Worm (Caenorhabditis elegans) whole organism, L3 larva: ENCODE measurements around the gene Y47D3A.32.
"Not testable (repeated sequence)": the region's sequence is repeated elsewhere in the genome, so short reads cannot be mapped to it uniquely, and the experiment has no call there.

Source experiments
- R02D3.7 ChIP-seq: fragments of 150-350 bp; optimal IDR thresholded peaks from 2 replicates; lab custom pipeline; 2014; ENCODE audit warnings: missing biosample characterization, missing genetic modification characterization
- ZK546.5 ChIP-seq: sonication (generic microtip); optimal IDR thresholded peaks from 2 replicates; lab custom pipeline; 2017; ENCODE audit warnings: missing biosample characterization, missing genetic modification characterization
- aly-2 ChIP-seq: fragments of 150-350 bp; optimal IDR thresholded peaks from 2 replicates; lab custom pipeline; 2014; ENCODE audit warnings: missing biosample characterization, missing genetic modification characterization
- ceh-28 ChIP-seq: fragments of 150-350 bp; optimal IDR thresholded peaks from 2 replicates; lab custom pipeline; 2014; ENCODE audit warnings: missing biosample characterization, missing genetic modification reagents, missing genetic modification characterization
- ceh-82 ChIP-seq: fragments of 150-350 bp; optimal IDR thresholded peaks from 2 replicates; lab custom pipeline; 2014; ENCODE audit warnings: missing biosample characterization, missing genetic modification characterization
- daf-12 ChIP-seq: fragments of 150-350 bp; optimal IDR thresholded peaks from 2 replicates; lab custom pipeline; 2014; ENCODE audit warnings: missing biosample characterization, missing genetic modification reagents, missing genetic modification characterization
- egl-5 ChIP-seq: fragments of 150-350 bp; optimal IDR thresholded peaks from 2 replicates; lab custom pipeline; 2017; ENCODE audit warnings: missing biosample characterization, missing genetic modification reagents, missing genetic modification characterization, inconsistent platforms
- elt-3 ChIP-seq, 3 experiments: fragments of 150-350 bp in 1 of 3; sonication (generic microtip) in 2 of 3; optimal IDR thresholded peaks; 2 replicates in 2 of 3; 4 replicates in 1 of 3; lab custom pipeline; 2014 to 2017; ENCODE audit warnings: missing biosample characterization in 3 of 3, missing genetic modification characterization in 3 of 3
- eor-1 ChIP-seq, 2 experiments: fragments of 150-350 bp; optimal IDR thresholded peaks; 2 replicates each; lab custom pipeline; 2014 to 2018; ENCODE audit warnings: missing biosample characterization in 2 of 2, missing genetic modification characterization in 2 of 2
- fkh-10 ChIP-seq: sonication (generic microtip); optimal IDR thresholded peaks from 2 replicates; lab custom pipeline; 2017; ENCODE audit warnings: missing biosample characterization, missing genetic modification reagents, missing genetic modification characterization
- fkh-2 ChIP-seq: fragments of 150-350 bp; optimal IDR thresholded peaks from 2 replicates; lab custom pipeline; 2014; ENCODE audit warnings: missing biosample characterization, missing genetic modification reagents, missing genetic modification characterization
- fos-1 ChIP-seq: fragments of 150-350 bp; optimal IDR thresholded peaks from 2 replicates; lab custom pipeline; 2014; ENCODE audit warnings: missing biosample characterization, missing genetic modification characterization
- hmg-11 ChIP-seq: sonication (generic microtip); optimal IDR thresholded peaks from 2 replicates; lab custom pipeline; 2016; ENCODE audit warnings: missing genetic modification characterization, missing compliant biosample characterization
- lin-15B ChIP-seq: fragments of 150-350 bp; optimal IDR thresholded peaks from 2 replicates; lab custom pipeline; 2014; ENCODE audit warnings: missing biosample characterization, missing genetic modification characterization
- lin-39 ChIP-seq: fragments of 150-350 bp; optimal IDR thresholded peaks from 2 replicates; lab custom pipeline; 2018; ENCODE audit warnings: missing biosample characterization, missing genetic modification reagents, missing genetic modification characterization
- lsy-12 ChIP-seq: sonication (generic microtip); optimal IDR thresholded peaks from 2 replicates; lab custom pipeline; 2016; ENCODE audit warnings: mild to moderate bottlenecking, missing genetic modification characterization, missing compliant biosample characterization
- nfya-1 ChIP-seq: sonication (generic microtip); optimal IDR thresholded peaks from 2 replicates; lab custom pipeline; 2017; ENCODE audit warnings: missing genetic modification characterization, mild to moderate bottlenecking, missing compliant biosample characterization, antibody characterized with exemption, moderate library complexity; ENCODE audit not compliant: insufficient read depth
- nhr-11 ChIP-seq: fragments of 150-350 bp; optimal IDR thresholded peaks from 2 replicates; lab custom pipeline; 2014; ENCODE audit warnings: missing biosample characterization, missing genetic modification characterization
- nhr-25 ChIP-seq: sonication (generic microtip); optimal IDR thresholded peaks from 2 replicates; lab custom pipeline; 2017; ENCODE audit warnings: missing biosample characterization, missing genetic modification characterization
- nhr-28 ChIP-seq: fragments of 150-350 bp; optimal IDR thresholded peaks from 2 replicates; lab custom pipeline; 2014; ENCODE audit warnings: missing biosample characterization, missing genetic modification characterization
- nhr-43 ChIP-seq: sonication (generic microtip); optimal IDR thresholded peaks from 2 replicates; lab custom pipeline; 2016; ENCODE audit warnings: mild to moderate bottlenecking, missing genetic modification characterization, missing compliant biosample characterization; ENCODE audit not compliant: poor library complexity, severe bottlenecking
- nhr-76 ChIP-seq: fragments of 150-350 bp; sonication (generic microtip); optimal IDR thresholded peaks from 5 replicates; lab custom pipeline; 2014; ENCODE audit warnings: missing biosample characterization, missing genetic modification characterization
- pha-4 ChIP-seq: fragments of 150-350 bp; optimal IDR thresholded peaks from 2 replicates; lab custom pipeline; 2014; ENCODE audit warnings: missing biosample characterization, missing genetic modification reagents, missing genetic modification characterization
- pqm-1 ChIP-seq: fragments of 150-350 bp; optimal IDR thresholded peaks from 2 replicates; lab custom pipeline; 2017; ENCODE audit warnings: missing biosample characterization, missing genetic modification characterization, inconsistent platforms
- unc-62 ChIP-seq: fragments of 150-350 bp; sonication (generic microtip); optimal IDR thresholded peaks from 4 replicates; lab custom pipeline; 2014; ENCODE audit warnings: missing biosample characterization, missing genetic modification reagents, missing genetic modification characterization
- zag-1 ChIP-seq: fragments of 150-350 bp; optimal IDR thresholded peaks from 2 replicates; lab custom pipeline; 2014; ENCODE audit warnings: missing biosample characterization, missing genetic modification characterization
- ztf-11 ChIP-seq: fragments of 150-350 bp; optimal IDR thresholded peaks from 2 replicates; lab custom pipeline; 2014; ENCODE audit warnings: missing biosample characterization, missing genetic modification characterization

Y47D3A.32 gene

DNA sequence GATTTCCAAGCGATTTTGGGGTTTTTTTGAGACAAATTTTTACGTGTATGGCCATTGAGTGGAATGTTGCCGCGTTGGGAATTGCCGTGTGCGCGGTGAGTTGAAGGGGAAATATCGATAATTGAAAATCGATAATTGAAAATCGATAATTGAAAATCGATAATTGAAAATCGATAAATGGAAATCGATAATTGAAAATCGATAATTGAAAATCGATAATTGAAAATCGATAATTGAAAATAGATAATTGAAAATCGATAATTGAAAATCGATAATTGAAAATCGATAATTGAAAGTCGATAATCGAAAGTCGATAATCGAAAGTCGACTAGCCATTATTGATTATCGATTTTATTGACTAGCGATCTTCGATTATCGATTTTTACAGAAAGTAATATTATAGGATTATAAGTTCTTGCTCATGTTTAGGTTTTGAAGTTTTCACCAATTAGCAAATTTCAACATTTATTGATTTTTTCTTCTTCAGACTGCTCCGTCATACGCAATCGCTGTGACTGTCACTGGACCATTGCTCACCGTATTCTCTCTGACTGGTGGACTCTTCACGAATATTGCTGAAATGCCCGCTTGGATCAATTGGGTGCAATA, 30.5 kb upstream of the Y47D3A.32 start:
- TF ChIP-seq egl-5 (tag; lab: Kevin White, UChicago) (no peak), ceh-28 (tag; lab: Kevin White, UChicago) (peak; percentile 99), ztf-11 (tag; lab: Kevin White, UChicago) (no peak), nhr-43 (tag; lab: Kevin White, UChicago) (no peak)
- TF ChIP-seq, all 47 proteins: peak for 1

- not testable (repeated sequence) for TF ChIP-seq aly-2; lin-15B; hmg-11 (tag; lab: Kevin White, UChicago)
- TF ChIP-seq, all 47 proteins: peak for 0; not testable (repeated sequence) for 47
These were observed 28.2 kb upstream of the Y47D3A.32 start, which contains the start of gene Y47D3A.13 for ce11 chrIII:11224006-11224405. Gene Y47D3A.13, minus strand, starts transcription at chrIII:11224106.

DNA sequence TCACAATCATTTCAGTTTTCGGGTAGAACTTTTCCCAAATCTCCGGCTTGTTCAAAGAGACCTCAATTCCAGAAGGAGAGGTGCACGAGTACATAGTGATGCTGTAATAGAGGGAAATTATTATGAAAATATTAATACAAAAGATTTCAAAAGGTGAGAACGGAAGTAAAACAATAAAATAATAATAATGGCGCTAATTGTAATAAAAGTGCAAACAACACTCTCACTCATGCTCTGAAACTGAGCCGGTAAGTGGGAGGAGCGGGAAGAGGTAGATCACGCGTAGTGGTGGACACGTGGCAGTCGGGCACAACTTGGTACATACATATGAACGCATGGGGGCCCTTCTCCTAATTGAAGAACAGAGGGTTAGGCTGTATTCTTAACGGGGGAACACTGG, 25.2 kb upstream of the Y47D3A.32 start, which contains the start of gene tbx-37:
tbx-37 (minus strand) TSS at position 101 of the 400 bp plus-strand sequence.
- TF ChIP-seq ceh-28 (tag; lab: Kevin White, UChicago) = no peak
- no peak for TF ChIP-seq nfya-1
- no peak for TF ChIP-seq daf-12 (tag; lab: Kevin White, UChicago)
- TF ChIP-seq lsy-12 = no peak
- no peak for TF ChIP-seq ztf-11 (tag; lab: Kevin White, UChicago)
- TF ChIP-seq eor-1 (tag; optimal IDR thresholded peaks at IDR 0.05; lab: Kevin White, UChicago) = no peak
- TF ChIP-seq nhr-11 (tag; lab: Kevin White, UChicago) = no peak
- TF ChIP-seq ZK546.5 = no peak
- TF ChIP-seq egl-5 (tag; lab: Kevin White, UChicago) = no peak
- TF ChIP-seq nhr-28 (tag; lab: Kevin White, UChicago) = no peak
- no peak for TF ChIP-seq nhr-25 (tag; lab: Kevin White, UChicago)
- TF ChIP-seq fkh-2 (tag; lab: Kevin White, UChicago) = no peak
- TF ChIP-seq ceh-82 (tag; lab: Kevin White, UChicago) = no peak
- TF ChIP-seq R02D3.7 (tag; lab: Kevin White, UChicago) = no peak
- no peak for TF ChIP-seq nhr-76 (tag; lab: Kevin White, UChicago)
- TF ChIP-seq zag-1 (tag; lab: Kevin White, UChicago) = no peak
- no peak for TF ChIP-seq fos-1 (tag; lab: Kevin White, UChicago)
- TF ChIP-seq pha-4 (tag; lab: Kevin White, UChicago) = no peak
- no peak for TF ChIP-seq unc-62 (GFP tag; lab: Kevin White, UChicago)

ce11 chrIII:11230581-11230980, 21.6 kb upstream of the Y47D3A.32 start:
- TF ChIP-seq pqm-1 (tag; lab: Kevin White, UChicago) = no peak
- TF ChIP-seq ceh-28 (tag; lab: Kevin White, UChicago) = peak; percentile 38

- TF ChIP-seq ZK546.5 = no peak
- peak; percentile 31 for TF ChIP-seq ceh-28 (tag; lab: Kevin White, UChicago)
- TF ChIP-seq, all 47 proteins: peak for 1
These were observed 20.8 kb upstream of the Y47D3A.32 start for ce11 chrIII:11231408-11231807.

ce11 chrIII:11231969-11232368, 20.2 kb upstream of the Y47D3A.32 start, which contains the start of gene elo-8:
Gene elo-8, minus strand, starts transcription at chrIII:11232069.
- TF ChIP-seq fos-1 (tag; lab: Kevin White, UChicago) = no peak
- no peak for TF ChIP-seq R02D3.7 (tag; lab: Kevin White, UChicago)
- no peak for TF ChIP-seq lin-39
- no peak for TF ChIP-seq elt-3 (tag; optimal IDR thresholded peaks at IDR 0.05; lab: Kevin White, UChicago)
- no peak for TF ChIP-seq nhr-28 (tag; lab: Kevin White, UChicago)

DNA sequence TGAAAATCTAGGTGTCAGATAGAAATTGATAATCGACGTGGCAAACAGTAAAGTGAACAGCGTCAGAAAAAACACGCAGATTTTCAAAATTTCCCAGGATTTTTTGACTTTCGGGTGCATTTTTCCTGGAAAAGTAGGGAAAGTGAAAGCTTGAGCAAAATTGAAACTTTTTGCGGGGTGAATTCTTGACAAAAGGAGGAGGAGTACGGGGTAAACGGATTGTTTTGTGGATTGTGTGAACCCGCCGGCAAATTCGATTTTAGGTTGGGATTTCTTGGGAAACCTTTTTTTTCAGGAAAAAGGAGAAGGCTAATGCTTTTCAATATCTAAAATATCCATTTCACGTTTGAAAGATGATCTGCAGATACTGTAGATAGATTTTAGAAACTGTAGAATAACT, 17.4 kb upstream of the Y47D3A.32 start, which contains the start of gene Y47D3A.34:
Y47D3A.34 (minus strand) TSS at position 120 of the 400 bp plus-strand sequence.
- no peak for TF ChIP-seq nhr-28 (tag; lab: Kevin White, UChicago)
- TF ChIP-seq aly-2 = no peak
- TF ChIP-seq lin-15B = no peak
- TF ChIP-seq lin-39 = no peak
- TF ChIP-seq fkh-10 (GFP tag; lab: Kevin White, UChicago) = peak; percentile 85
- TF ChIP-seq, all 47 proteins: peak for 1
